Fruit fly (Drosophila melanogaster): ENCODE measurements around the gene CG2604.

The CG2604 gene

dm6 chr3R:5211901-5212758 lies 11.0 kb downstream of the CG2604 start (continued):
- TF ChIP-seq pnt (GFP tag; optimal IDR thresholded peaks at IDR 0.05) (peak; percentile 89), Sry-β (GFP tag; optimal IDR thresholded peaks at IDR 0.05) (peak; percentile 19), CkIIα-i1 (GFP tag; IDR thresholded peaks at IDR 0.05) (no peak), Pdp1 (GFP tag; optimal IDR thresholded peaks at IDR 0.05) (peak; percentile 64 to 67), CG10462 (GFP tag; optimal IDR thresholded peaks at IDR 0.05) (peak; percentile 71), emc (GFP tag; optimal IDR thresholded peaks at IDR 0.05) (no peak), toy (GFP tag; IDR thresholded peaks at IDR 0.05) (no peak), CG12391 (tag; optimal IDR thresholded peaks at IDR 0.05) (peak; percentile 87), dan (GFP tag; IDR thresholded peaks at IDR 0.05) (peak; percentile 88; the same call in 1 of the 2 replicates), CG9817 (tag; optimal IDR thresholded peaks at IDR 0.05) (no peak), bab2 (GFP tag; optimal IDR thresholded peaks at IDR 0.05) (peak; percentile 75), CG10565 (GFP tag; optimal IDR thresholded peaks at IDR 0.05) (peak; percentile 60), Bdp1 (GFP tag; optimal IDR thresholded peaks at IDR 0.05) (peak; percentile 75), Trl (optimal IDR thresholded peaks at IDR 0.05) (no peak), Trl (GFP tag; optimal IDR thresholded peaks at IDR 0.05) (peak; percentile 84), zfh2 (GFP tag; optimal IDR thresholded peaks at IDR 0.05) (no peak), CG7372 (GFP tag; IDR thresholded peaks at IDR 0.05) (no peak), Hsf (GFP tag; optimal IDR thresholded peaks at IDR 0.05) (peak; percentile 81), CG15269 (tag; optimal IDR thresholded peaks at IDR 0.05) (no peak), CG12769 (tag; optimal IDR thresholded peaks at IDR 0.05) (no peak), Dll (GFP tag; IDR thresholded peaks at IDR 0.05; ENCODE audit: partially characterized antibody) (no peak), eve (GFP tag; optimal IDR thresholded peaks at IDR 0.05) (peak; percentile 87 to 88), CG14667 (GFP tag; IDR thresholded peaks at IDR 0.05) (peak; percentile 32; the same call in 1 of the 2 replicates), nau (GFP tag; optimal IDR thresholded peaks at IDR 0.05) (no peak), nerfin-2 (GFP tag; IDR thresholded peaks at IDR 0.05; ENCODE audit: partially characterized antibody) (no peak), wdn (GFP tag; IDR thresholded peaks at IDR 0.05) (no peak), tx (GFP tag; optimal IDR thresholded peaks at IDR 0.05) (peak; percentile 60), grau (tag; optimal IDR thresholded peaks at IDR 0.05) (peak; percentile 76), stwl (tag; optimal IDR thresholded peaks at IDR 0.05) (peak; percentile 70), CG7928 (GFP tag; optimal IDR thresholded peaks at IDR 0.05) (no peak), Max (GFP tag; optimal IDR thresholded peaks at IDR 0.05) (peak; percentile 53), dm (GFP tag; optimal IDR thresholded peaks at IDR 0.05) (peak; percentile 53), ab (GFP tag; optimal IDR thresholded peaks at IDR 0.05) (peak; percentile 59), lilli (GFP tag; optimal IDR thresholded peaks at IDR 0.05) (peak; percentile 66), Myb (GFP tag; optimal IDR thresholded peaks at IDR 0.05) (peak; percentile 50), pzg (GFP tag; optimal IDR thresholded peaks at IDR 0.05) (no peak), CG34224 (GFP tag; IDR thresholded peaks at IDR 0.05; ENCODE audit: partially characterized antibody) (no peak), psq (GFP tag; optimal IDR thresholded peaks at IDR 0.05) (no peak), CoRest (tag; optimal IDR thresholded peaks at IDR 0.05) (peak; percentile 82), CG30431 (GFP tag; optimal IDR thresholded peaks at IDR 0.05) (peak; percentile 80), Opbp (GFP tag; IDR thresholded peaks at IDR 0.05; ENCODE audit: partially characterized antibody) (no peak), pan (optimal IDR thresholded peaks at IDR 0.05) (no peak), pan (GFP tag; optimal IDR thresholded peaks at IDR 0.05 in 1 of 2, IDR thresholded peaks at IDR 0.05 in 1 of 2) (peak in 1 of 2 experiments; percentile 68), CG3065 (GFP tag; optimal IDR thresholded peaks at IDR 0.05) (peak; percentile 58), Dad (GFP tag; optimal IDR thresholded peaks at IDR 0.05) (peak; percentile 43), dmrt11E (tag; optimal IDR thresholded peaks at IDR 0.05) (peak; percentile 98), CG3847 (GFP tag; IDR thresholded peaks at IDR 0.05) (no peak), ara (GFP tag; IDR thresholded peaks at IDR 0.05) (peak; percentile 90), CG1024 (GFP tag; IDR thresholded peaks at IDR 0.05) (no peak), jing (GFP tag; optimal IDR thresholded peaks at IDR 0.05) (peak; percentile 44)
